Worm (Caenorhabditis elegans) whole organism, young adult: Measurements from ENCODE around the gene cnp-2.

Experiments used
- ama-1 ChIP-seq, 3 experiments: fragments of 150-350 bp in 1 of 3; sonication (generic microtip) in 2 of 3; optimal IDR thresholded peaks; 2 replicates each; lab custom pipeline; 2014 to 2018; ENCODE audit warnings: missing biosample characterization in 2 of 3, missing genetic modification characterization in 2 of 3, missing genetic modification reagents in 2 of 3
- aptf-3 ChIP-seq: fragments of 200-800 bp; sonication (Bioruptor generic); IDR thresholded peaks from 2 replicates; pipeline ENCODE4 v1.3.6; 2022; ENCODE audit warnings: missing genetic modification characterization, missing compliant biosample characterization

DNA sequence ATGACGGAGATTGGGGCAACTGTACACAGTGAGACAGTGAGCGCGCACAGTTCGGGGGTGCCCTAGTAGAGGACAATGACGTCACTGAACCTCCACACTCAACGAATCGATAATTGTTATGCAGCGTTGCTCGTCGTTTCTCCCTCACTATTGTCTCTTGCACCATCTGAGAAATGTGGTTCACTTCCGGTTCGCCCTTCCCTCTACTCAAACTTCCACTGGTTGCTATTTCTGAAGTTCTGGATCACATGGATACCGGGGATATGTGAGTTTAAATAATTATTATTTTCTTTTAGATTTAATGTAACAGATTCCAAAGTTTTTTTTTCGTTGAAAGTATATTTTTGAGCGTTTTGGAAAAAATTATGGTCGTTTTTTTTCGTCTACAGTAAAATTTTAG is 4.4 kb upstream of the cnp-2 start, which contains the start of the genes Y46G5A.7 and Y46G5A.8:
- TF ChIP-seq ama-1 (optimal IDR thresholded peaks at IDR 0.05; lab: Kevin White, UChicago): no peak
- no peak for TF ChIP-seq ama-1 (GFP tag; optimal IDR thresholded peaks at IDR 0.05; lab: Kevin White, UChicago)
- no peak for TF ChIP-seq aptf-3 (GFP tag; lab: Robert Waterston, UW)
